Worm (Caenorhabditis elegans): ENCODE results near the gene F59E11.5.

ce11 chrV:9044871-9045270 is 50.0 kb downstream of the F59E11.5 start, which contains the start of gene nhr-30:
- TF ChIP-seq egl-27 (tag; optimal IDR thresholded peaks at IDR 0.05) (no peak), sma-3 (GFP tag; optimal IDR thresholded peaks at IDR 0.05) (no peak), nhr-77 (tag; optimal IDR thresholded peaks at IDR 0.05) (no peak), ztf-11 (tag; optimal IDR thresholded peaks at IDR 0.05) (no peak), unc-62 (GFP tag; optimal IDR thresholded peaks at IDR 0.05) (no peak), blmp-1 (tag; optimal IDR thresholded peaks at IDR 0.05; ENCODE audit: insufficient read depth) (no peak), unc-39 (tag; optimal IDR thresholded peaks at IDR 0.05) (no peak), fos-1 (tag; optimal IDR thresholded peaks at IDR 0.05) (no peak), snpc-4 (tag; optimal IDR thresholded peaks at IDR 0.05) (no peak), ZK546.5 (tag; optimal IDR thresholded peaks at IDR 0.05) (no peak), alr-1 (tag; optimal IDR thresholded peaks at IDR 0.05) (no peak)

Data from whole organism, L2 larva.